Fruit fly (Drosophila melanogaster): Measurements from ENCODE around the gene PGRP-SB2.

The PGRP-SB2 gene

DNA sequence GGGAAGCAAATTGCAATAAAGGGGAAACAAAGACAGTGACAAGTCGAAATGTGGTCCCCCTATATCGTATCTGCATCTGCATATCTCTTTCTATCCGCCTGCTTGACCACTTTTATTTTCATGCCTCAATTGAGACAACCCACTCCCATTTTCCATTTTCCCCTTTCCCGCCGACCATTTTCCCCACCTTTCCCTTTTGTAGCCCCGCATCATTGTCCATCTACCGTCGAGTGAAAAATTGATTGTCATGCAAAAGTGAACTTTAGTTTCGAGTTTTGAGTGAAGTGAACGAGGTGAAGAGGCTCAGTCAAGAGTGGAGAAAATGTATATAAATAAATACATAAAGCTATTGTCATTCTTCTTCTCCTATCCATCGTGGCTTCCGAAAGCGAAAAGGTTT is 22.1 kb upstream of the PGRP-SB2 start (continued):
- TF ChIP-seq fd3F (GFP tag; optimal IDR thresholded peaks at IDR 0.05) (no peak), CG16815 (GFP tag; optimal IDR thresholded peaks at IDR 0.05) (no peak), dysf (GFP tag; IDR thresholded peaks at IDR 0.05) (no peak), pnt (GFP tag; optimal IDR thresholded peaks at IDR 0.05) (no peak), Blimp-1 (GFP tag; optimal IDR thresholded peaks at IDR 0.05) (peak; percentile 99), CG31388 (GFP tag; optimal IDR thresholded peaks at IDR 0.05) (no peak), crol (GFP tag; IDR thresholded peaks at IDR 0.05) (peak; percentile 89), CG34376 (GFP tag; optimal IDR thresholded peaks at IDR 0.05) (no peak), CG8765 (GFP tag; IDR thresholded peaks at IDR 0.05) (no peak), wek (GFP tag; optimal IDR thresholded peaks at IDR 0.05) (no peak), toy (GFP tag; IDR thresholded peaks at IDR 0.05) (no peak), kay (GFP tag; optimal IDR thresholded peaks at IDR 0.05) (no peak), vfl (GFP tag; optimal IDR thresholded peaks at IDR 0.05) (no peak), h (optimal IDR thresholded peaks at IDR 0.05) (no peak), tgo (GFP tag; IDR thresholded peaks at IDR 0.05) (no peak), abd-A (tag; optimal IDR thresholded peaks at IDR 0.05) (peak; percentile 55), Dref (GFP tag; IDR thresholded peaks at IDR 0.05) (no peak), her (GFP tag; optimal IDR thresholded peaks at IDR 0.05) (no peak), Kr (GFP tag; optimal IDR thresholded peaks at IDR 0.05) (no peak), CG17912 (GFP tag; optimal IDR thresholded peaks at IDR 0.05) (no peak)

DNA sequence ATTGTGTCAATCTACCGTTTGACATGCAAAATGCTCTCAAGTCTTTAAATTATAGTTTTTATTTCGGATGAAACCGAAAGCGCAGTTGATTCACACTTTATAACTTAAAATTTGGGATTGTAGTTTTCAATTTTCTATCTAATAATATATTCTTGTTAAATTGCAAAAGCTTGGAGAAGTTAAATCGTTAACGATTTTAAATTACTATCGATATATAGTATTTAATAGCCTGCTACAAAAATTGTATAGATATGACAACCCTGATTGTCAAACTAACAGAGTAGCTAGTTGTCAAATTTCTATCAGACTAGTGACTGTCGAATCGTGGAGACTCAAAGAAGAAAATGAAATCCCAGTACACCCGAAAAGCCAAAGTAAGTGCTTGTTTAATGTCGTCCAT is 21.7 kb upstream of the PGRP-SB2 start, which contains the start of gene CG9692:
Gene CG9692 (plus strand): TSS at position 301 of the 400 bp plus-strand sequence.
- no peak for TF ChIP-seq CG31365 (tag; optimal IDR thresholded peaks at IDR 0.05)
- TF ChIP-seq CG18262 (tag; optimal IDR thresholded peaks at IDR 0.05), result peak; percentile 7
- no peak for TF ChIP-seq wdn (GFP tag; IDR thresholded peaks at IDR 0.05)
- TF ChIP-seq sens (GFP tag), result peak; percentile 11
- TF ChIP-seq Sox102F (GFP tag; optimal IDR thresholded peaks at IDR 0.05), result peak; percentile 24
- no peak for TF ChIP-seq Hr3 (GFP tag; optimal IDR thresholded peaks at IDR 0.05)
- TF ChIP-seq CG4404 (GFP tag; IDR thresholded peaks at IDR 0.05), result no peak
- no peak for TF ChIP-seq CG2875 (GFP tag; optimal IDR thresholded peaks at IDR 0.05)

DNA sequence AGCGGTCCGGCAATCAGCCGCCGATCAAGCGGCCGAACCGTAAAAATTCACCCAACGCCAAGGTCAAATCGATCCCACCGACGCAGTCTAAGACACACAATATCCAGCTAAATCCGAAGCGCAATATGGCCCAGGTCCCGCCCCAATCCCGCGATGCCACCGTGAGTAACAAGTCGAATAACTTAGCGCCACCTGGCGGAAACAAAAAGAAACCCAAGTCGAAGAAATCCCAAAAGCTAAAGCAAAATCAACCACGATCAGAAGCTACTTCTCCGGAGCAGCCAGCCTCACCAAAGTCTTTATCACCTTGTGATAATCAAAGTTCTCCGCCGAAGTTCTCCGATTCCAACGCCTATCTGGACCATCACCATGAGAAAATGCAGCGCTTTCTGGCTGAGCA is 20.7 kb upstream of the PGRP-SB2 start:
- TF ChIP-seq sima (GFP tag; optimal IDR thresholded peaks at IDR 0.05), result no peak
- no peak for TF ChIP-seq CG10959 (GFP tag; IDR thresholded peaks at IDR 0.05)
- TF ChIP-seq Ravus (GFP tag; IDR thresholded peaks at IDR 0.05), result no peak
- peak; percentile 84 for TF ChIP-seq CTCF (GFP tag; optimal IDR thresholded peaks at IDR 0.05)

DNA sequence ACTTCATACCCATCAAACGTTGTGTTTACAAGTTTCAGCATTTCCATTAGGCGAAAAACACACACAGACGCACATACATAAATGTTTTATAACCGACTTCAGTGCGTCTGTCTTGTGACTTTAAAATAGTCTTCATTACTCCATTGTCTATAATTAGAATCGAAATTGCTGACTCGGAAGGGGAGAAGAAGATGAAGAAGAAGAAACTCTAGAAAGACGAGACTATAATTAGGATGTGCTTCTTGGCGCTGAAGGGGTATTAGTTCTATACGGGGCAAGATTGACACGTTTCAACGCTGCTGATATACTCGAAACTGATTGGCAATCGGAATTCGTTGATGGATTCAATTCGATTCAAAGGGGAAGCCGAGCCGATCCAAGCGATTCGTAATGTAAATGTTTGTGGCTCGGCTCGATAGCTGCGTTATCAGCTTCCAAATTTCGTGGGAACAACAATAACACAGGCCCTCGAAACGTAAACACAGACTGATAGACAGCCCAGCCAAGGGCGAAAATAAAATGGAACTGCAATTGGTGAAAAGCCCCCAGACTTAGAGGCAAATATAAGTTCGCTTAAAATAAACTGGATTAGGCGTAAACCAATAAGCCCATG is 17.5 kb upstream of the PGRP-SB2 start:
- TF ChIP-seq tio (GFP tag; optimal IDR thresholded peaks at IDR 0.05), result no peak
- TF ChIP-seq CG4854 (GFP tag; optimal IDR thresholded peaks at IDR 0.05), result no peak
- TF ChIP-seq Kr (GFP tag; optimal IDR thresholded peaks at IDR 0.05), result no peak
- TF ChIP-seq disco-r (GFP tag; optimal IDR thresholded peaks at IDR 0.05), result no peak
- TF ChIP-seq CG17385 (GFP tag; optimal IDR thresholded peaks at IDR 0.05), result peak; percentile 46
- no peak for TF ChIP-seq Mrtf (GFP tag; IDR thresholded peaks at IDR 0.05)
- TF ChIP-seq chm (GFP tag; IDR thresholded peaks at IDR 0.05), result no peak
- TF ChIP-seq NC2α (GFP tag; optimal IDR thresholded peaks at IDR 0.05), result no peak
- TF ChIP-seq hkb (optimal IDR thresholded peaks at IDR 0.05), result no peak
- TF ChIP-seq hkb (GFP tag; IDR thresholded peaks at IDR 0.05), result 0 out of 2 replicates have a peak, but pooled peaks have one; percentile 20
- TF ChIP-seq Hr51 (GFP tag; optimal IDR thresholded peaks at IDR 0.05), result no peak
- no peak for TF ChIP-seq pho (GFP tag; optimal IDR thresholded peaks at IDR 0.05)
- TF ChIP-seq Opbp (GFP tag; IDR thresholded peaks at IDR 0.05; ENCODE audit: partially characterized antibody), result no peak
- TF ChIP-seq hbn (GFP tag; IDR thresholded peaks at IDR 0.05; ENCODE audit: partially characterized antibody), result no peak
- TF ChIP-seq oc (tag; optimal IDR thresholded peaks at IDR 0.05), result no peak
- TF ChIP-seq CG8281 (tag; optimal IDR thresholded peaks at IDR 0.05), result no peak
- no peak for TF ChIP-seq CG7786 (GFP tag; optimal IDR thresholded peaks at IDR 0.05)
- TF ChIP-seq CG18599 (GFP tag; optimal IDR thresholded peaks at IDR 0.05), result peak; percentile 33
- TF ChIP-seq Pdp1 (GFP tag; optimal IDR thresholded peaks at IDR 0.05), result peak in 1 of 2 experiments; percentile 4
